Worm (Caenorhabditis elegans): Measurements from ENCODE around the gene C03H12.1.

ce11 chrX:15650428-15650827 is 38.8 kb upstream of the C03H12.1 start:
- TF ChIP-seq pqm-1 (tag; optimal IDR thresholded peaks at IDR 0.05) (no peak), dmd-4 (tag; optimal IDR thresholded peaks at IDR 0.05; ENCODE audit: borderline replicate concordance) (no peak), pha-4 (tag; optimal IDR thresholded peaks at IDR 0.05) (no peak), fkh-10 (GFP tag; optimal IDR thresholded peaks at IDR 0.05) (no peak), odd-2 (tag; optimal IDR thresholded peaks at IDR 0.05) (no peak), ceh-2 (tag; optimal IDR thresholded peaks at IDR 0.05) (no peak), madf-2 (tag; optimal IDR thresholded peaks at IDR 0.05) (no peak), pat-9 (tag; optimal IDR thresholded peaks at IDR 0.05) (no peak), nfya-1 (tag; optimal IDR thresholded peaks at IDR 0.05) (no peak), ceh-45 (GFP tag; IDR thresholded peaks at IDR 0.05) (no peak)
